Worm (Caenorhabditis elegans): ENCODE measurements around the gene srd-27.

The srd-27 gene

DNA sequence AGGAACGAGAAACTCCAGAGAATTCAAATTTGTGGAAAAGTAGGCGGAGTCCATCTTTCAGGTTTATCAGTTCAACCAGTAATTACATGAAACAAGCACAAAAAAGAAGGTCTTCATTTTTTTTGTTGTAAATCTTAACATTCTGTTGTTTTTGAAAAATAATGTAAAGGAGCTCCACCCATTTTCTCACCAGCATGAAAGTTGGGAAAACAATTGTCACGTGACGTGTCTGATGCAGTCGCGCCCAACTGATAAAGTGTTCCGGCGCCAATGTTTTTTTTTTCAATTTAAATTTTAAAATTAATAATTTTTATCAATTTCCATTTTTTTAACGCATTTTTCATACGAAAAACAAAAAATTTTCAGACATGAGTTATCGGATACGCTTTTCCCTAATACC lies 34.1 kb upstream of the srd-27 start, which contains the start of gene F57A10.4:
Gene F57A10.4 (plus strand): TSS at position 367 of the 400 bp plus-strand sequence.
- TF ChIP-seq nhr-2 (tag; optimal IDR thresholded peaks at IDR 0.05) (no peak), ham-2 (GFP tag; optimal IDR thresholded peaks at IDR 0.05) (no peak), ceh-43 (GFP tag; optimal IDR thresholded peaks at IDR 0.05) (no peak), lin-32 (GFP tag; optimal IDR thresholded peaks at IDR 0.05) (no peak), sptf-1 (tag; optimal IDR thresholded peaks at IDR 0.05) (no peak), nhr-12 (tag; optimal IDR thresholded peaks at IDR 0.05) (no peak)

ce11 chrV:15773141-15773540 lies 30.0 kb upstream of the srd-27 start, which contains the start of gene nhr-60:
Gene nhr-60 (minus strand): TSS chrV:15773241.
- TF ChIP-seq lin-32 (GFP tag; optimal IDR thresholded peaks at IDR 0.05) (no peak), M03D4.4 (tag; optimal IDR thresholded peaks at IDR 0.05) (no peak), mep-1 (tag; optimal IDR thresholded peaks at IDR 0.05) (no peak), nhr-2 (tag; optimal IDR thresholded peaks at IDR 0.05) (no peak), nhr-76 (tag; optimal IDR thresholded peaks at IDR 0.05) (no peak), blmp-1 (tag; optimal IDR thresholded peaks at IDR 0.05) (no peak)

DNA sequence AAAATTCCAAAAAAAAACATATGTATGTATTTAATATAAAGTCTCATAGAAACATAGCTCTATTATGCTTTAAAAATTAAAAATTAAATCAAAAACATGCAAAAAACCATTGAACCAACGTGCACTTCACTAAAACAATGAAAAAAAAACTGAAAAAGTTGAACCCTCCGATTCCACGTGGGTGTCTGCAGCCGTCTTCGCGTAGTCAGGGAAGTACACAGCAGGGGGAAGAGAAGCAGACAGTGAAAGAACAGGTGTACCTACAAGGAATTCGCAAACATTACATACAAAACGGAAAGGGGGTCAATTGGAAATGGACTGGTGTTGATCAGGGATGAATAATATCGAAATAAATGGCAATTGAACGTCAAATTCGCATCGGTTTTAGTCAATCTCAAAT lies 29.2 kb upstream of the srd-27 start:
- no peak for TF ChIP-seq ham-2 (GFP tag; optimal IDR thresholded peaks at IDR 0.05)
- no peak for TF ChIP-seq lin-32 (GFP tag; optimal IDR thresholded peaks at IDR 0.05)
- TF ChIP-seq nhr-237 (tag; optimal IDR thresholded peaks at IDR 0.05) = no peak
- no peak for TF ChIP-seq ceh-83 (GFP tag; optimal IDR thresholded peaks at IDR 0.05)
- no peak for TF ChIP-seq elt-1 (tag; optimal IDR thresholded peaks at IDR 0.05; ENCODE audit: borderline replicate concordance, insufficient read depth)
- TF ChIP-seq nhr-76 (tag; optimal IDR thresholded peaks at IDR 0.05) = no peak
- no peak for TF ChIP-seq ztf-11 (tag; optimal IDR thresholded peaks at IDR 0.05)
- TF ChIP-seq sem-2 (GFP tag; optimal IDR thresholded peaks at IDR 0.05) = no peak
- TF ChIP-seq zip-8 (tag; optimal IDR thresholded peaks at IDR 0.05) = no peak
- TF ChIP-seq snpc-4 (tag; optimal IDR thresholded peaks at IDR 0.05) = no peak
- no peak for TF ChIP-seq elt-3 (tag; optimal IDR thresholded peaks at IDR 0.05)
- no peak for TF ChIP-seq tbx-8 (GFP tag; optimal IDR thresholded peaks at IDR 0.05)
- no peak for TF ChIP-seq lsy-2 (tag; optimal IDR thresholded peaks at IDR 0.05)
- TF ChIP-seq mls-2 (tag; optimal IDR thresholded peaks at IDR 0.05) = no peak
- no peak for TF ChIP-seq hlh-1 (tag; optimal IDR thresholded peaks at IDR 0.05)
- TF ChIP-seq sptf-1 (tag; optimal IDR thresholded peaks at IDR 0.05) = no peak
- TF ChIP-seq M03D4.4 (tag; optimal IDR thresholded peaks at IDR 0.05) = no peak
- no peak for TF ChIP-seq bed-3 (GFP tag; optimal IDR thresholded peaks at IDR 0.05)
- no peak for TF ChIP-seq nhr-28 (tag; optimal IDR thresholded peaks at IDR 0.05)

DNA sequence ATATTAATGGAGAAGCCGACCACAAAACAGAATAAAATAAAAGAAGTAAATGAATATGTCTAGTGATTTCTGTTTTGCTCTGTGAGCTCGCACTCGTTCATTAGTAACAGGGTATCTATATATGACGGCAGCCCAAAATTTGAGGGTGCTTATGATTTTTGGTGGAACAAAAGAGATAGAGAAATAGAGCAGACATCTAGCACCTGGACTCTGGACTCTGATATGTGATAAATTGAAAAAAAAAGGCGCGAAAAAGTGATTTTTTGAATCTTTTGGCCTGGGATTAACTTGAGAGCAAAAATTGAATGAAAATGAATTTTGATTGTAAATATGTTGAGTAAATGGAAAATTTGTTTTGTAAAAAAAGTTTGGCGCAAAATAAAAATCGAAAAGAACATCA lies 26.5 kb upstream of the srd-27 start, which contains the start of gene nhr-283:
Gene nhr-283 (minus strand): TSS at position 101 of the 400 bp plus-strand sequence.
- TF ChIP-seq sptf-1 (tag; optimal IDR thresholded peaks at IDR 0.05) = no peak
- TF ChIP-seq unc-62 (GFP tag; optimal IDR thresholded peaks at IDR 0.05) = no peak
- no peak for TF ChIP-seq zip-8 (tag; optimal IDR thresholded peaks at IDR 0.05)
- no peak for TF ChIP-seq lin-32 (GFP tag; optimal IDR thresholded peaks at IDR 0.05)
- TF ChIP-seq hlh-1 (tag; optimal IDR thresholded peaks at IDR 0.05) = no peak
- no peak for TF ChIP-seq flh-1 (GFP tag; optimal IDR thresholded peaks at IDR 0.05)
- no peak for TF ChIP-seq unc-39 (tag; optimal IDR thresholded peaks at IDR 0.05)
- no peak for TF ChIP-seq nhr-76 (tag; optimal IDR thresholded peaks at IDR 0.05)
- TF ChIP-seq sem-2 (GFP tag; optimal IDR thresholded peaks at IDR 0.05) = no peak
- no peak for TF ChIP-seq M03D4.4 (tag; optimal IDR thresholded peaks at IDR 0.05)
- TF ChIP-seq mab-5 (tag; optimal IDR thresholded peaks at IDR 0.05) = no peak
- no peak for TF ChIP-seq tbx-8 (GFP tag; optimal IDR thresholded peaks at IDR 0.05)
- TF ChIP-seq lin-13 (tag; optimal IDR thresholded peaks at IDR 0.05) = no peak
- no peak for TF ChIP-seq mep-1 (tag; optimal IDR thresholded peaks at IDR 0.05)
- no peak for TF ChIP-seq nhr-2 (tag; optimal IDR thresholded peaks at IDR 0.05)
- no peak for TF ChIP-seq cnd-1 (tag; optimal IDR thresholded peaks at IDR 0.05)
- TF ChIP-seq bed-3 (GFP tag; optimal IDR thresholded peaks at IDR 0.05) = no peak

DNA sequence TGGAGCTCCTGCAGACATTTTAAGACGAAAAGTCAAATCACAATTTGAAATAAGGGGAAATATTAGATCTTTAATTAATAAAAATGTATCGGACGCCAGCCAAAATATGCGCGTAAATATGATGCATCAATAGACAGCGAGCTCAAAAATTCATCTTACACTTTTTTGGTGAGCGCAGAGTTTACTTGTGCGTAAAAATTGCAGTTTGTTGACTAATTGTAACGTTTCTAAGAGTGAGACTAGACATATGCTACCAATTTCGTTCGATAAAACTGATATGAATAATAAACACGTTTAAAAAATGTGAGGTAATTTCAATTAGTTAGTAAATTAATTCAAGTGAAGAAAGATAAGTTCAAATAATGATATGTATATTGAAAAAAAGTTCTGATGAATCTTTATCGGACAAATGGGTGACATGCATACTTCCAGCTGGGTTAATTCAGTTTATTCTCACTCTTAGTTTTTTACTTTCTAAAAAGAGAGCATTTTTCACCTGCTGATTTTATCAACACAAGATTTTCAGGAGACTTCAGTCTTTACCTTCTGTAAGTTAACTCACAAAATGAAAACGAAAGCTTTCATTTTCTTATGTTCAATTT lies 23.9 kb upstream of the srd-27 start, which contains the start of the genes nhr-285 and irld-52:
Gene nhr-285 (minus strand): TSS at position 101 of the 602 bp plus-strand sequence.
Gene irld-52 (plus strand): TSS at position 552 of the 602 bp plus-strand sequence.
- no peak for TF ChIP-seq mls-2 (tag; optimal IDR thresholded peaks at IDR 0.05)
- no peak for TF ChIP-seq M03D4.4 (tag; optimal IDR thresholded peaks at IDR 0.05)
- no peak for TF ChIP-seq cnd-1 (tag; optimal IDR thresholded peaks at IDR 0.05)
- TF ChIP-seq bed-3 (GFP tag; optimal IDR thresholded peaks at IDR 0.05) = no peak
